Worm (Caenorhabditis elegans) whole organism, young adult: ENCODE results near the gene F13B12.2.
A peak's percentile ranks its signal among the peaks of the same experiment; 100 is the strongest.

Experiments used
- D2030.7 ChIP-seq: fragments of 200-800 bp; sonication (Bioruptor generic); IDR thresholded peaks from 2 replicates; pipeline ENCODE4 v1.3.6; 2022; ENCODE audit warnings: missing genetic modification reagents, missing genetic modification characterization, missing compliant biosample characterization
- F22D6.2 ChIP-seq: sonication (generic microtip); optimal IDR thresholded peaks from 2 replicates; lab custom pipeline; 2016; ENCODE audit warnings: mild to moderate bottlenecking, missing genetic modification characterization, missing compliant biosample characterization
- F39B2.1 ChIP-seq: fragments of 200-800 bp; sonication (Bioruptor generic); IDR thresholded peaks from 2 replicates; pipeline ENCODE4 v1.3.6; 2022; ENCODE audit warnings: missing genetic modification reagents, missing genetic modification characterization, missing compliant biosample characterization
- F55B11.4 ChIP-seq: sonication (generic microtip); optimal IDR thresholded peaks from 2 replicates; lab custom pipeline; 2016; ENCODE audit warnings: missing compliant biosample characterization, missing genetic modification characterization, borderline replicate concordance; ENCODE audit not compliant: insufficient read depth
- F57C9.4 ChIP-seq: sonication (generic microtip); optimal IDR thresholded peaks from 2 replicates; lab custom pipeline; 2017; ENCODE audit warnings: mild to moderate bottlenecking, missing genetic modification characterization, missing compliant biosample characterization
- K12H6.12 ChIP-seq: fragments of 200-800 bp; sonication (Bioruptor generic); optimal IDR thresholded peaks from 2 replicates; lab custom pipeline; 2018; ENCODE audit warnings: mild to moderate bottlenecking, missing genetic modification characterization, missing compliant biosample characterization
- T07F8.4 ChIP-seq: sonication (generic microtip); optimal IDR thresholded peaks from 2 replicates; lab custom pipeline; 2016; ENCODE audit warnings: mild to moderate bottlenecking, missing genetic modification characterization, moderate library complexity, missing compliant biosample characterization
- Y53F4B.3 ChIP-seq: fragments of 200-800 bp; sonication (Bioruptor generic); IDR thresholded peaks from 2 replicates; pipeline ENCODE4 v1.3.6; 2022; ENCODE audit warnings: missing genetic modification reagents, missing genetic modification characterization, missing compliant biosample characterization
- Y56A3A.18 ChIP-seq: fragments of 200-800 bp; sonication (Bioruptor generic); IDR thresholded peaks from 2 replicates; pipeline ENCODE4 v1.3.6; 2022; ENCODE audit warnings: missing genetic modification reagents, missing genetic modification characterization, missing compliant biosample characterization
- Y95B8A.8 ChIP-seq: fragments of 200-800 bp; sonication (Bioruptor generic); IDR thresholded peaks from 2 replicates; pipeline ENCODE4 v1.3.6; 2022; ENCODE audit warnings: missing genetic modification reagents, missing genetic modification characterization, missing compliant biosample characterization
- aptf-3 ChIP-seq: fragments of 200-800 bp; sonication (Bioruptor generic); IDR thresholded peaks from 2 replicates; pipeline ENCODE4 v1.3.6; 2022; ENCODE audit warnings: missing genetic modification characterization, missing compliant biosample characterization
- athp-1 ChIP-seq: sonication (generic microtip); optimal IDR thresholded peaks from 2 replicates; lab custom pipeline; 2017; ENCODE audit warnings: mild to moderate bottlenecking, missing genetic modification characterization, missing compliant biosample characterization
- attf-3 ChIP-seq: fragments of 200-800 bp; sonication (Bioruptor generic); conservative IDR thresholded peaks from 2 replicates; pipeline ENCODE4 v1.3.6; 2022; ENCODE audit warnings: missing genetic modification reagents, missing genetic modification characterization, missing compliant biosample characterization
- attf-5 ChIP-seq: fragments of 200-800 bp; sonication (Bioruptor generic); optimal IDR thresholded peaks from 2 replicates; lab custom pipeline; 2018; ENCODE audit warnings: mild to moderate bottlenecking, missing genetic modification characterization, missing compliant biosample characterization
- bed-1 ChIP-seq: fragments of 200-800 bp; sonication (Bioruptor generic); IDR thresholded peaks from 2 replicates; pipeline ENCODE4 v1.3.6; 2022; ENCODE audit warnings: missing genetic modification reagents, missing genetic modification characterization, missing compliant biosample characterization
- cebp-1 ChIP-seq, 2 experiments: fragments of 200-800 bp in 1 of 2; sonication (Bioruptor generic) in 1 of 2; sonication (generic microtip) in 1 of 2; IDR thresholded peaks in 1 of 2; optimal IDR thresholded peaks in 1 of 2; 2 replicates each; pipeline versions ENCODE4 v1.3.6 to Lab custom; 2017 to 2022; ENCODE audit warnings: missing compliant biosample characterization in 2 of 2, missing genetic modification characterization in 2 of 2, mild to moderate bottlenecking in 1 of 2, missing genetic modification reagents in 1 of 2, moderate library complexity in 1 of 2
- ceh-91 ChIP-seq: fragments of 200-800 bp; sonication (Bioruptor generic); IDR thresholded peaks from 2 replicates; pipeline ENCODE4 v1.3.6; 2022; ENCODE audit warnings: missing genetic modification reagents, missing genetic modification characterization, missing compliant biosample characterization
- dpff-1 ChIP-seq: sonication (generic microtip); optimal IDR thresholded peaks from 2 replicates; lab custom pipeline; 2017; ENCODE audit warnings: mild to moderate bottlenecking, missing genetic modification characterization, missing compliant biosample characterization
- egrh-3 ChIP-seq: fragments of 200-800 bp; sonication (Bioruptor generic); IDR thresholded peaks from 2 replicates; pipeline ENCODE4 v1.3.6; 2022; ENCODE audit warnings: missing genetic modification reagents, missing genetic modification characterization, missing compliant biosample characterization
- ekl-4 ChIP-seq: fragments of 200-800 bp; sonication (Bioruptor generic); IDR thresholded peaks from 2 replicates; pipeline ENCODE4 v1.3.6; 2022; ENCODE audit warnings: missing genetic modification reagents, missing genetic modification characterization, missing compliant biosample characterization
- him-1 ChIP-seq: sonication (generic microtip); optimal IDR thresholded peaks from 2 replicates; lab custom pipeline; 2016; ENCODE audit warnings: missing genotype, missing genetic modification reagents, missing genetic modification characterization, missing compliant biosample characterization
- hlh-26 ChIP-seq: fragments of 200-800 bp; sonication (Bioruptor generic); conservative IDR thresholded peaks from 2 replicates; pipeline ENCODE4 v1.3.6; 2022; ENCODE audit warnings: missing genetic modification reagents, missing genetic modification characterization, missing compliant biosample characterization
- hmg-20 ChIP-seq: fragments of 200-800 bp; sonication (Bioruptor generic); IDR thresholded peaks from 2 replicates; pipeline ENCODE4 v1.3.6; 2022; ENCODE audit warnings: missing genetic modification reagents, missing genetic modification characterization, missing compliant biosample characterization
- hsf-1 ChIP-seq: fragments of 200-800 bp; sonication (Bioruptor generic); IDR thresholded peaks from 2 replicates; pipeline ENCODE4 v1.3.6; 2022; ENCODE audit warnings: missing genetic modification reagents, missing genetic modification characterization, missing compliant biosample characterization
- lin-35 ChIP-seq, 3 experiments: fragments of 150-350 bp in 2 of 3; sonication (generic microtip) in 1 of 3; optimal IDR thresholded peaks; 2 replicates each; lab custom pipeline; 2014 to 2018; ENCODE audit warnings: missing biosample characterization in 3 of 3, missing genetic modification characterization in 3 of 3, missing genetic modification reagents in 3 of 3
- madf-10 ChIP-seq: sonication (generic microtip); optimal IDR thresholded peaks from 2 replicates; lab custom pipeline; 2016; ENCODE audit warnings: mild to moderate bottlenecking, missing genetic modification characterization, missing compliant biosample characterization
- madf-8 ChIP-seq: fragments of 200-800 bp; sonication (Bioruptor generic); conservative IDR thresholded peaks from 2 replicates; pipeline ENCODE4 v1.3.6; 2022; ENCODE audit warnings: missing genetic modification reagents, missing genetic modification characterization, missing compliant biosample characterization
- mxl-1 ChIP-seq: sonication (generic microtip); optimal IDR thresholded peaks from 2 replicates; lab custom pipeline; 2016; ENCODE audit warnings: missing genetic modification characterization, missing compliant biosample characterization
- nfya-1 ChIP-seq: sonication (generic microtip); optimal IDR thresholded peaks from 2 replicates; lab custom pipeline; 2017; ENCODE audit warnings: antibody characterized with exemption, missing compliant biosample characterization, missing genetic modification characterization, borderline replicate concordance; ENCODE audit not compliant: insufficient read depth
- nhr-120 ChIP-seq: fragments of 200-800 bp; sonication (Bioruptor generic); IDR thresholded peaks from 2 replicates; pipeline ENCODE4 v1.3.6; 2022; ENCODE audit warnings: missing genetic modification characterization, missing compliant biosample characterization
- nhr-27 ChIP-seq: fragments of 200-800 bp; sonication (Bioruptor generic); optimal IDR thresholded peaks from 2 replicates; lab custom pipeline; 2018; ENCODE audit warnings: mild to moderate bottlenecking, missing genetic modification characterization, moderate library complexity, missing compliant biosample characterization
- pha-4 ChIP-seq: fragments of 150-350 bp; sonication (generic microtip); optimal IDR thresholded peaks from 2 replicates; lab custom pipeline; 2014; ENCODE audit warnings: missing biosample characterization, missing genetic modification reagents, missing genetic modification characterization
- rpc-1 ChIP-seq, 2 experiments: fragments of 150-350 bp in 1 of 2; sonication (generic microtip) in 1 of 2; optimal IDR thresholded peaks; 2 replicates each; lab custom pipeline; 2014 to 2018; ENCODE audit warnings: missing biosample characterization in 1 of 2, missing genetic modification characterization in 1 of 2, missing genetic modification reagents in 1 of 2, missing genotype in 1 of 2
- sea-2 ChIP-seq: fragments of 200-800 bp; sonication (Bioruptor generic); IDR thresholded peaks from 2 replicates; pipeline ENCODE4 v1.3.6; 2022; ENCODE audit warnings: missing genetic modification characterization, missing compliant biosample characterization
- snpc-1.1 ChIP-seq: sonication (generic microtip); optimal IDR thresholded peaks from 2 replicates; lab custom pipeline; 2017; ENCODE audit warnings: missing genetic modification characterization, mild to moderate bottlenecking, missing compliant biosample characterization, antibody characterized with exemption, moderate library complexity, missing genotype, missing genetic modification reagents; ENCODE audit not compliant: insufficient read depth
- somi-1 ChIP-seq: fragments of 200-800 bp; sonication (Bioruptor generic); optimal IDR thresholded peaks from 2 replicates; lab custom pipeline; 2018; ENCODE audit warnings: mild to moderate bottlenecking, missing genetic modification characterization, missing compliant biosample characterization
- tbp1 ChIP-seq: fragments of 200-800 bp; sonication (Bioruptor generic); optimal IDR thresholded peaks from 2 replicates; lab custom pipeline; 2018; ENCODE audit warnings: mild to moderate bottlenecking, missing genetic modification characterization, missing compliant biosample characterization
- tbx-9 ChIP-seq: sonication (generic microtip); optimal IDR thresholded peaks from 2 replicates; lab custom pipeline; 2016; ENCODE audit warnings: borderline replicate concordance, missing genetic modification characterization, inconsistent platforms, missing compliant biosample characterization
- unc-130 ChIP-seq: sonication (generic microtip); optimal IDR thresholded peaks from 2 replicates; lab custom pipeline; 2016; ENCODE audit warnings: missing genetic modification reagents, missing genetic modification characterization, missing compliant biosample characterization
- xnd-1 ChIP-seq: sonication (generic microtip); optimal IDR thresholded peaks from 2 replicates; lab custom pipeline; 2016; ENCODE audit warnings: missing genotype, missing genetic modification reagents, missing genetic modification characterization, missing compliant biosample characterization
- zim-3 ChIP-seq: sonication (generic microtip); optimal IDR thresholded peaks from 2 replicates; lab custom pipeline; 2017; ENCODE audit warnings: mild to moderate bottlenecking, missing genetic modification characterization, moderate library complexity, missing compliant biosample characterization
- ztf-3 ChIP-seq: fragments of 200-800 bp; sonication (Bioruptor generic); optimal IDR thresholded peaks from 2 replicates; lab custom pipeline; 2018; ENCODE audit warnings: mild to moderate bottlenecking, missing genetic modification characterization, missing compliant biosample characterization
- ztf-6 ChIP-seq: fragments of 200-800 bp; sonication (Bioruptor generic); IDR thresholded peaks from 2 replicates; pipeline ENCODE4 v1.3.6; 2022; ENCODE audit warnings: missing genetic modification reagents, missing genetic modification characterization, missing compliant biosample characterization

Gene F13B12.2

ce11 chrIV:10413828-10414227 lies 15.1 kb downstream of the F13B12.2 start, which contains the start of gene R10H10.7:
TSS of gene R10H10.7 (minus strand) at chrIV:10413928.
- TF ChIP-seq madf-8 (no peak), sea-2 (GFP tag; lab: Robert Waterston, UW) (no peak), nhr-27 (tag; lab: Kevin White, UChicago) (no peak), lin-35 (GFP tag; optimal IDR thresholded peaks at IDR 0.05; lab: Kevin White, UChicago) (no peak), Y95B8A.8 (no peak), zim-3 (tag; lab: Kevin White, UChicago) (no peak), nhr-120 (GFP tag; lab: Robert Waterston, UW) (no peak), aptf-3 (GFP tag; lab: Robert Waterston, UW) (no peak), F22D6.2 (tag; lab: Kevin White, UChicago) (no peak), F55B11.4 (tag; lab: Kevin White, UChicago) (no peak), snpc-1.1 (tag; lab: Kevin White, UChicago) (no peak), cebp-1 (GFP tag; IDR thresholded peaks at IDR 0.05; lab: Robert Waterston, UW) (no peak), cebp-1 (tag; optimal IDR thresholded peaks at IDR 0.05; lab: Kevin White, UChicago) (no peak)

- TF ChIP-seq F39B2.1 (GFP tag; lab: Robert Waterston, UW): no peak
- TF ChIP-seq K12H6.12 (tag; lab: Kevin White, UChicago): no peak
- no peak for TF ChIP-seq attf-5 (GFP tag; lab: Kevin White, UChicago)
- TF ChIP-seq egrh-3 (GFP tag; lab: Robert Waterston, UW): no peak
- TF ChIP-seq athp-1 (tag; lab: Kevin White, UChicago): no peak
- no peak for TF ChIP-seq Y56A3A.18 (GFP tag; lab: Robert Waterston, UW)
- TF ChIP-seq hmg-20 (GFP tag; lab: Robert Waterston, UW): no peak
- no peak for TF ChIP-seq cebp-1 (GFP tag; IDR thresholded peaks at IDR 0.05; lab: Robert Waterston, UW)
- no peak for TF ChIP-seq cebp-1 (tag; optimal IDR thresholded peaks at IDR 0.05; lab: Kevin White, UChicago)
- TF ChIP-seq zim-3 (tag; lab: Kevin White, UChicago): no peak
- no peak for TF ChIP-seq rpc-1 (optimal IDR thresholded peaks at IDR 0.05; lab: Kevin White, UChicago)
- no peak for TF ChIP-seq rpc-1 (tag; optimal IDR thresholded peaks at IDR 0.05; lab: Kevin White, UChicago)
- no peak for TF ChIP-seq hlh-26 (GFP tag; lab: Robert Waterston, UW)
- no peak for TF ChIP-seq him-1 (tag; lab: Kevin White, UChicago)
- TF ChIP-seq ekl-4 (GFP tag; lab: Robert Waterston, UW): no peak
- no peak for TF ChIP-seq nfya-1 (tag; lab: Kevin White, UChicago)
- no peak for TF ChIP-seq bed-1 (GFP tag; lab: Robert Waterston, UW)
- no peak for TF ChIP-seq ceh-91 (GFP tag; lab: Robert Waterston, UW)
- no peak for TF ChIP-seq hsf-1
- no peak for TF ChIP-seq dpff-1 (tag; lab: Kevin White, UChicago)
- no peak for TF ChIP-seq ztf-6 (GFP tag; lab: Robert Waterston, UW)
- no peak for TF ChIP-seq Y53F4B.3 (GFP tag; lab: Robert Waterston, UW)
These were observed 19.6 kb downstream of the F13B12.2 start, which contains the start of gene rfk-1 for ce11 chrIV:10409377-10409776. TSS of gene rfk-1 (minus strand) at chrIV:10409477.

- no peak for TF ChIP-seq nhr-27 (tag; lab: Kevin White, UChicago)
- no peak for TF ChIP-seq D2030.7
- no peak for TF ChIP-seq attf-3 (GFP tag; lab: Robert Waterston, UW)
- peak; percentile 58 for TF ChIP-seq somi-1 (GFP tag; lab: Kevin White, UChicago)
- TF ChIP-seq tbx-9 (tag; lab: Kevin White, UChicago): no peak
- no peak for TF ChIP-seq hlh-26 (GFP tag; lab: Robert Waterston, UW)
- no peak for TF ChIP-seq unc-130 (GFP tag; lab: Kevin White, UChicago)
- TF ChIP-seq T07F8.4: no peak
- no peak for TF ChIP-seq pha-4 (tag; lab: Kevin White, UChicago)
- no peak for TF ChIP-seq madf-10 (tag; lab: Kevin White, UChicago)
- TF ChIP-seq xnd-1 (tag; lab: Kevin White, UChicago): no peak
- no peak for TF ChIP-seq tbp1 (GFP tag; lab: Kevin White, UChicago)
- TF ChIP-seq F57C9.4 (tag; lab: Kevin White, UChicago): no peak
- peak in 1 of 3 experiments; percentile 70 for TF ChIP-seq lin-35 (GFP tag; optimal IDR thresholded peaks at IDR 0.05; lab: Kevin White, UChicago)
- no peak for TF ChIP-seq ztf-3 (GFP tag; lab: Kevin White, UChicago)
- no peak for TF ChIP-seq mxl-1
These were observed 25.5 kb downstream of the F13B12.2 start, which contains the start of gene gpa-7 for ce11 chrIV:10403193-10404058. TSS of gene gpa-7 (plus strand) at chrIV:10404008.
